Fruit fly (Drosophila melanogaster) whole organism, prepupa: Measurements from ENCODE around the gene ras.
A peak's percentile ranks its signal among the peaks of the same experiment; 100 is the strongest.

Source experiments
- Blimp-1 ChIP-seq: fragments of 200-800 bp; sonication (Bioruptor generic); optimal IDR thresholded peaks from 3 replicates; lab custom pipeline; 2017; ENCODE audit warnings: missing biosample characterization, missing genetic modification characterization, mild to moderate bottlenecking, moderate library complexity, missing genetic modification reagents
- CG10631 ChIP-seq: fragments of 200-800 bp; sonication (Bioruptor generic); optimal IDR thresholded peaks from 2 replicates; lab custom pipeline; 2016; ENCODE audit warnings: missing biosample characterization, missing genetic modification characterization
- CG10669 ChIP-seq: fragments of 200-800 bp; sonication (Bioruptor generic); optimal IDR thresholded peaks from 3 replicates; lab custom pipeline; 2018; ENCODE audit warnings: missing biosample characterization, mild to moderate bottlenecking, missing genetic modification characterization, moderate library complexity
- CG11294 ChIP-seq: fragments of 200-800 bp; sonication (Bioruptor generic); IDR thresholded peaks from 2 replicates; pipeline ENCODE4 v1.3.6; 2022; ENCODE audit warnings: missing biosample characterization, missing genetic modification characterization
- CG11762 ChIP-seq: fragments of 200-800 bp; sonication (Bioruptor generic); optimal IDR thresholded peaks from 3 replicates; lab custom pipeline; 2016; ENCODE audit warnings: missing biosample characterization, missing genetic modification characterization; ENCODE audit not compliant: insufficient read depth
- CG11902 ChIP-seq: fragments of 200-800 bp; sonication (Bioruptor generic); optimal IDR thresholded peaks from 3 replicates; lab custom pipeline; 2016; ENCODE audit warnings: missing biosample characterization, missing genetic modification characterization
- CG15336 ChIP-seq: fragments of 200-800 bp; sonication (Bioruptor generic); IDR thresholded peaks from 2 replicates; pipeline ENCODE4 v1.3.6; 2022; ENCODE audit warnings: missing biosample characterization, missing genetic modification characterization
- CG16779 ChIP-seq: fragments of 200-800 bp; sonication (Bioruptor generic); optimal IDR thresholded peaks from 3 replicates; lab custom pipeline; 2017; ENCODE audit warnings: missing biosample characterization, mild to moderate bottlenecking, missing genetic modification characterization
- CG3032 ChIP-seq: fragments of 200-800 bp; optimal IDR thresholded peaks from 2 replicates; lab custom pipeline; 2019; ENCODE audit warnings: missing biosample characterization, mild to moderate bottlenecking, missing genetic modification characterization, moderate library complexity
- CG34406 ChIP-seq: fragments of 200-800 bp; sonication (Bioruptor generic); optimal IDR thresholded peaks from 3 replicates; lab custom pipeline; 2016; ENCODE audit warnings: missing biosample characterization, missing genetic modification characterization
- CG4318 ChIP-seq: fragments of 200-800 bp; sonication (Bioruptor generic); optimal IDR thresholded peaks from 3 replicates; lab custom pipeline; 2017; ENCODE audit warnings: missing biosample characterization, mild to moderate bottlenecking, missing genetic modification characterization
- CG6163 ChIP-seq: fragments of 200-800 bp; sonication (Bioruptor generic); IDR thresholded peaks from 3 replicates; pipeline ENCODE4 v1.3.6; 2022; ENCODE audit warnings: missing biosample characterization, missing genetic modification characterization
- CG6792 ChIP-seq: fragments of 200-800 bp; sonication (Bioruptor generic); optimal IDR thresholded peaks from 3 replicates; lab custom pipeline; 2016; ENCODE audit warnings: missing biosample characterization, missing genetic modification characterization
- CG6808 ChIP-seq: fragments of 200-800 bp; sonication (Bioruptor generic); optimal IDR thresholded peaks from 3 replicates; lab custom pipeline; 2017; ENCODE audit warnings: missing biosample characterization, missing genetic modification characterization, mild to moderate bottlenecking, moderate library complexity, missing genetic modification reagents
- CG6854 ChIP-seq: fragments of 200-800 bp; sonication (Bioruptor generic); optimal IDR thresholded peaks from 2 replicates; lab custom pipeline; 2017; ENCODE audit warnings: missing biosample characterization, mild to moderate bottlenecking, missing genetic modification characterization
- CG8119 ChIP-seq: fragments of 200-800 bp; sonication (Bioruptor generic); IDR thresholded peaks from 3 replicates; pipeline ENCODE4 v1.3.6; 2022; ENCODE audit warnings: missing biosample characterization, missing genetic modification characterization
- CG8632 ChIP-seq: fragments of 200-800 bp; sonication (Bioruptor generic); optimal IDR thresholded peaks from 3 replicates; lab custom pipeline; 2016; ENCODE audit warnings: missing biosample characterization, missing genetic modification characterization
- Eip75B ChIP-seq: fragments of 200-800 bp; sonication (Bioruptor generic); optimal IDR thresholded peaks from 3 replicates; lab custom pipeline; 2016; ENCODE audit warnings: missing biosample characterization, missing genetic modification characterization
- Eip78C ChIP-seq: fragments of 200-800 bp; sonication (Bioruptor generic); peaks from one replicate; lab custom pipeline; 2016; ENCODE audit warnings: missing biosample characterization, missing genetic modification characterization
- Ets96B ChIP-seq: fragments of 200-800 bp; optimal IDR thresholded peaks from 2 replicates; lab custom pipeline; 2019; ENCODE audit warnings: missing biosample characterization, mild to moderate bottlenecking, missing genetic modification characterization, moderate library complexity
- Hr4 ChIP-seq: fragments of 200-800 bp; sonication (Bioruptor generic); optimal IDR thresholded peaks from 3 replicates; lab custom pipeline; 2016; ENCODE audit warnings: missing biosample characterization, missing genetic modification characterization
- Met ChIP-seq: fragments of 200-800 bp; sonication (Bioruptor generic); optimal IDR thresholded peaks from 3 replicates; lab custom pipeline; 2016; ENCODE audit warnings: missing biosample characterization, missing genetic modification characterization
- OdsH ChIP-seq: fragments of 200-800 bp; sonication (Bioruptor generic); optimal IDR thresholded peaks from 3 replicates; lab custom pipeline; 2016; ENCODE audit warnings: missing biosample characterization, missing genetic modification characterization
- Sox102F ChIP-seq: fragments of 200-800 bp; sonication (Bioruptor generic); optimal IDR thresholded peaks from 2 replicates; lab custom pipeline; 2016; ENCODE audit warnings: missing biosample characterization, mild to moderate bottlenecking, missing genetic modification characterization
- Sox14 ChIP-seq: fragments of 200-800 bp; sonication (Bioruptor generic); optimal IDR thresholded peaks from 3 replicates; lab custom pipeline; 2016; ENCODE audit warnings: missing biosample characterization, missing genetic modification characterization
- achi ChIP-seq: fragments of 200-800 bp; sonication (Bioruptor generic); optimal IDR thresholded peaks from 3 replicates; lab custom pipeline; 2016; ENCODE audit warnings: missing biosample characterization, missing genetic modification characterization
- acj6 ChIP-seq: fragments of 200-800 bp; sonication (Bioruptor generic); optimal IDR thresholded peaks from 3 replicates; lab custom pipeline; 2016; ENCODE audit warnings: missing biosample characterization, missing genetic modification characterization
- cyc ChIP-seq: fragments of 200-800 bp; sonication (Bioruptor generic); optimal IDR thresholded peaks from 3 replicates; lab custom pipeline; 2016; ENCODE audit warnings: missing biosample characterization, missing genetic modification characterization
- dac ChIP-seq: fragments of 200-800 bp; sonication (Bioruptor generic); optimal IDR thresholded peaks from 2 replicates; lab custom pipeline; 2017; ENCODE audit warnings: missing biosample characterization, mild to moderate bottlenecking, missing genetic modification characterization
- dsx ChIP-seq: fragments of 200-800 bp; optimal IDR thresholded peaks from 3 replicates; lab custom pipeline; 2019; ENCODE audit warnings: missing biosample characterization, mild to moderate bottlenecking, missing genetic modification characterization, moderate library complexity; ENCODE audit not compliant: poor library complexity, severe bottlenecking
- fd59A ChIP-seq: fragments of 200-800 bp; sonication (Bioruptor generic); optimal IDR thresholded peaks from 2 replicates; lab custom pipeline; 2017; ENCODE audit warnings: missing biosample characterization, mild to moderate bottlenecking, missing genetic modification characterization, missing genetic modification reagents
- fkh ChIP-seq: fragments of 200-800 bp; sonication (Bioruptor generic); optimal IDR thresholded peaks from 3 replicates; lab custom pipeline; 2017; ENCODE audit warnings: missing biosample characterization, mild to moderate bottlenecking, missing genetic modification characterization, moderate library complexity
- lz ChIP-seq: fragments of 200-800 bp; sonication (Bioruptor generic); optimal IDR thresholded peaks from 3 replicates; lab custom pipeline; 2016; ENCODE audit warnings: missing biosample characterization, missing genetic modification characterization
- net ChIP-seq: fragments of 200-800 bp; sonication (Bioruptor generic); optimal IDR thresholded peaks from 3 replicates; lab custom pipeline; 2016; ENCODE audit warnings: missing biosample characterization, missing genetic modification characterization
- salr ChIP-seq, 2 experiments: fragments of 200-800 bp; sonication (Bioruptor generic); optimal IDR thresholded peaks; 3 replicates each; lab custom pipeline; 2016 to 2018; ENCODE audit warnings: missing biosample characterization in 2 of 2, missing genetic modification characterization in 2 of 2, mild to moderate bottlenecking in 1 of 2
- spab ChIP-seq: fragments of 200-800 bp; sonication (Bioruptor generic); optimal IDR thresholded peaks from 2 replicates; lab custom pipeline; 2017; ENCODE audit warnings: missing biosample characterization, mild to moderate bottlenecking, missing genetic modification characterization, missing genetic modification reagents
- ss ChIP-seq, 2 experiments: fragments of 200-800 bp; sonication (Bioruptor generic); optimal IDR thresholded peaks; 2 replicates in 1 of 2; 3 replicates in 1 of 2; lab custom pipeline; 2017 to 2018; ENCODE audit warnings: mild to moderate bottlenecking in 2 of 2, missing biosample characterization in 2 of 2, missing genetic modification characterization in 2 of 2, moderate library complexity in 1 of 2
- svp ChIP-seq: fragments of 200-800 bp; sonication (Bioruptor generic); peaks from one replicate; lab custom pipeline; 2016; ENCODE audit warnings: missing biosample characterization, missing genetic modification characterization
- topi ChIP-seq: fragments of 200-800 bp; sonication (Bioruptor generic); optimal IDR thresholded peaks from 3 replicates; lab custom pipeline; 2016; ENCODE audit warnings: missing biosample characterization, missing genetic modification characterization
- vri ChIP-seq: fragments of 200-800 bp; sonication (Bioruptor generic); optimal IDR thresholded peaks from 3 replicates; lab custom pipeline; 2016; ENCODE audit warnings: missing biosample characterization, mild to moderate bottlenecking, missing genetic modification characterization

ras gene

DNA sequence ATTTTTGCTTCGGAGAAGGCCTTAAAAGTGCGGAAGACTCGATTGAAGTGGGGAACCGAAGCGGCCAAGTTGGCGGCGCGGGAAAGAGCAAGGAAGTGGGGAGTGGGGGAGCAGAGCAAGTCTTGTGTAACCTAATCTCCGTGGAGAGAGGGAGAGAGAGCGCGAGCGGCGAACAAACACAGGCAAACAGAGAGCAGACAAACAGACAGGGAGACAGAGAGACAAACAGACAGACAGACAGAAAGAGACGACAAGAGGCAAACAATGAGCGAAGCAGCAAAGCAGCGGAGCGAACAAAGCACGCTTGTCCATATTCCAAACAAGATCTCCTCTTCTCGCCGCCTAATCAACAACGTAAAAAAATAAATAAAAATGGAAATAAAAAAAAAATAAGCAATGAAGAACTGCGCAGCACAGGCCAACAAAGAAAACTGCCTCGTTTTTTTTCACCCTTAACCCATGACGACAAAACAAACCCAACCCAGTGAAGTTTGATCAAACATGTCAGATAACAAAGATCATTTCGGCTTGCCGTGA is 5.4 kb upstream of the ras start (continued):
- TF ChIP-seq svp (peak; percentile 67), CG6808 (GFP tag; lab: Kevin White, UChicago) (peak; percentile 32), lz (GFP tag; lab: Kevin White, UChicago) (no peak), dsx (GFP tag; lab: Kevin White, UChicago) (peak; percentile 52), CG15336 (GFP tag; lab: Robert Waterston, UW) (peak; percentile 32; the same call in 1 of the 2 replicates), CG8632 (GFP tag; lab: Kevin White, UChicago) (no peak), OdsH (GFP tag; lab: Kevin White, UChicago) (no peak), CG10669 (GFP tag; lab: Kevin White, UChicago) (no peak), dac (GFP tag; lab: Kevin White, UChicago) (no peak), CG11762 (GFP tag; lab: Kevin White, UChicago) (no peak), CG8119 (GFP tag; lab: Robert Waterston, UW) (peak; percentile 49; the same call in 2 of the 3 replicates), Hr4 (GFP tag; lab: Kevin White, UChicago) (no peak), CG3032 (tag; lab: Kevin White, UChicago) (no peak), Sox14 (peak; percentile 71), fkh (peak; percentile 82), acj6 (no peak), achi (no peak), CG4318 (GFP tag; lab: Kevin White, UChicago) (no peak), spab (GFP tag; lab: Kevin White, UChicago) (no peak)

dm6 chrX:10739614-10740436 is 4.5 kb upstream of the ras start:
- peak; percentile 59 for TF ChIP-seq fkh
- TF ChIP-seq CG4318 (GFP tag; lab: Kevin White, UChicago), result no peak
- TF ChIP-seq vri (GFP tag; lab: Kevin White, UChicago), result peak; percentile 50

- peak; percentile 15 for TF ChIP-seq CG34406 (GFP tag; lab: Kevin White, UChicago)
- TF ChIP-seq CG6792, result no peak
- TF ChIP-seq svp, result peak; percentile 62
- TF ChIP-seq CG11902, result no peak
- peak; percentile 17 for TF ChIP-seq CG10669 (GFP tag; lab: Kevin White, UChicago)
- TF ChIP-seq CG11294, result no peak
- TF ChIP-seq cyc, result no peak
- TF ChIP-seq Ets96B (tag; lab: Kevin White, UChicago), result peak; percentile 2
- no peak for TF ChIP-seq Blimp-1 (GFP tag; lab: Kevin White, UChicago)
- no peak for TF ChIP-seq CG6854 (GFP tag; lab: Kevin White, UChicago)
- TF ChIP-seq CG3032 (tag; lab: Kevin White, UChicago), result peak; percentile 39
- no peak for TF ChIP-seq fd59A (GFP tag; lab: Kevin White, UChicago)
- peak; percentile 38; the same call in 1 of the 3 replicates for TF ChIP-seq CG6163 (GFP tag; lab: Robert Waterston, UW)
- TF ChIP-seq net, result no peak
- peak; percentile 25 for TF ChIP-seq CG10631 (GFP tag; lab: Kevin White, UChicago)
- TF ChIP-seq CG8632 (GFP tag; lab: Kevin White, UChicago), result no peak
- TF ChIP-seq Eip75B (GFP tag; lab: Kevin White, UChicago), result peak; percentile 60
- no peak for TF ChIP-seq CG15336 (GFP tag; lab: Robert Waterston, UW)
- TF ChIP-seq Eip78C (GFP tag; lab: Kevin White, UChicago), result peak; percentile 83
- TF ChIP-seq CG6808 (GFP tag; lab: Kevin White, UChicago), result peak; percentile 8
- TF ChIP-seq Met, result peak; percentile 46
- peak; percentile 41 to 62 for TF ChIP-seq ss (GFP tag; optimal IDR thresholded peaks at IDR 0.05; lab: Kevin White, UChicago)
- TF ChIP-seq topi (GFP tag; lab: Kevin White, UChicago), result peak; percentile 14
- TF ChIP-seq Sox102F (GFP tag; lab: Kevin White, UChicago), result no peak
- TF ChIP-seq CG16779 (tag; lab: Kevin White, UChicago), result peak; percentile 1
- TF ChIP-seq spab (GFP tag; lab: Kevin White, UChicago), result no peak
- TF ChIP-seq salr (GFP tag; optimal IDR thresholded peaks at IDR 0.05; lab: Kevin White, UChicago), result no peak
These were observed 3.3 kb upstream of the ras start for dm6 chrX:10740953-10741500.
